Worm (Caenorhabditis elegans): ENCODE data around the gene acs-11.

The acs-11 gene

DNA sequence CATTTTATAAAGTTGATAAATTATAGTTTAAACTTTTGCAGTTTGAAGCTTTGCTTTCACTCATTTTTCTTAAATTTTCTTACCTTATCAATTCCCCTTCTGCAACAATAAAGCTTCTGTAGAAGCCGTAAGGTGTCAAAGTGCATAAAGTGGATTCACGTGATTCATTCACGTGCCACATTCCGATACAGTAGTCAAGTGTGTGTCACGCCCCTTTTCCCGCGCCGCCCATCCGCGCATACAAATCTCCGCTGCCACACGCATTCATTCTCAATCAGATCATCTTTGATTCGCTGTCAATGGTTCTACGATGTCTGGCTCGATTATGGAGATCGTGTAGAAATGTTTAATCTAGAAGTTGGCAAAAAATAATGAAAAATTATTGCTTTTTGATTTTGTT lies 5.1 kb downstream of the acs-11 start:
- TF ChIP-seq sma-3 (GFP tag; optimal IDR thresholded peaks at IDR 0.05), result peak; percentile 12
- no peak for TF ChIP-seq nhr-23 (tag; optimal IDR thresholded peaks at IDR 0.05)
- TF ChIP-seq ceh-82 (tag; optimal IDR thresholded peaks at IDR 0.05), result no peak
- TF ChIP-seq nhr-6 (tag; optimal IDR thresholded peaks at IDR 0.05), result no peak
- no peak for TF ChIP-seq ama-1 (optimal IDR thresholded peaks at IDR 0.05)
- no peak for TF ChIP-seq nhr-129 (tag; optimal IDR thresholded peaks at IDR 0.05)
- TF ChIP-seq mab-5 (tag; optimal IDR thresholded peaks at IDR 0.05), result no peak
- no peak for TF ChIP-seq unc-62 (GFP tag; optimal IDR thresholded peaks at IDR 0.05)
- TF ChIP-seq lin-39 (tag; optimal IDR thresholded peaks at IDR 0.05), result no peak
- no peak for TF ChIP-seq R02D3.7 (tag; optimal IDR thresholded peaks at IDR 0.05)
- TF ChIP-seq Y55F3AM.14 (GFP tag; optimal IDR thresholded peaks at IDR 0.05), result no peak
- TF ChIP-seq unc-55 (GFP tag; optimal IDR thresholded peaks at IDR 0.05), result no peak
- no peak for TF ChIP-seq lin-13 (GFP tag; optimal IDR thresholded peaks at IDR 0.05)
- TF ChIP-seq nhr-21 (tag; optimal IDR thresholded peaks at IDR 0.05), result peak; percentile 33
- no peak for TF ChIP-seq mbf-1 (tag; optimal IDR thresholded peaks at IDR 0.05)
- TF ChIP-seq mdl-1 (tag; optimal IDR thresholded peaks at IDR 0.05), result no peak
- peak in 1 of 2 experiments; percentile 4 for TF ChIP-seq lsy-2 (tag; optimal IDR thresholded peaks at IDR 0.05)
- TF ChIP-seq nhr-10 (tag; optimal IDR thresholded peaks at IDR 0.05), result no peak
- TF ChIP-seq elt-3 (tag; optimal IDR thresholded peaks at IDR 0.05), result no peak
- no peak for TF ChIP-seq fos-1 (tag; optimal IDR thresholded peaks at IDR 0.05)
- TF ChIP-seq peb-1 (tag; optimal IDR thresholded peaks at IDR 0.05), result no peak
- TF ChIP-seq aly-2 (tag; optimal IDR thresholded peaks at IDR 0.05), result no peak
- TF ChIP-seq dmd-4 (tag; optimal IDR thresholded peaks at IDR 0.05), result no peak
- peak; percentile 18 for TF ChIP-seq nhr-25 (tag; optimal IDR thresholded peaks at IDR 0.05)
- peak; percentile 40 for TF ChIP-seq sma-9 (GFP tag; optimal IDR thresholded peaks at IDR 0.05)
- TF ChIP-seq sma-9 (tag; optimal IDR thresholded peaks at IDR 0.05), result no peak
- no peak for TF ChIP-seq lin-11 (tag; optimal IDR thresholded peaks at IDR 0.05)
- TF ChIP-seq skn-1 (tag; optimal IDR thresholded peaks at IDR 0.05), result no peak
- TF ChIP-seq F13H6.1 (tag; optimal IDR thresholded peaks at IDR 0.05), result no peak
- TF ChIP-seq C34F6.9 (tag; optimal IDR thresholded peaks at IDR 0.05), result no peak

DNA sequence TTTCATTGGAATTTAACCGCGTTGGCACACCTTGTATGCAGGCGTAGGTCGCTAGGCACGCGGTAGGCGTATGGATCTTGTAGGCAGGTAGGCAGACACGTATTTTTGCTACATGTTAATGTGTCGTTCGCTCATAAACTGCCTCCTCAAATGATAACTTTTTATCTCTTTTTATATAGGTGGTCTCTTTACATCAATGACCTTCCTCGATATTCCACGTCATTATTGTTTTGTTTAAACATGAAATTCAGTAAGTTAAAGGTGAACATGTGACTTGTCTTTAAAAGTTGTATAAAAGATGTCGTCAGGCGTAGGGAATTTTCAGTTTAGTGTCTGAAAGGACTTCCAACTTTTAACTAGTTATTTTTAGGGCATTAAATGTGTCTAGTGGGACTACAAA lies 5.8 kb downstream of the acs-11 start:
- no peak for TF ChIP-seq mab-5 (tag; optimal IDR thresholded peaks at IDR 0.05)
- peak; percentile 28 for TF ChIP-seq gmeb-1 (tag; optimal IDR thresholded peaks at IDR 0.05)
- TF ChIP-seq sma-9 (GFP tag; optimal IDR thresholded peaks at IDR 0.05), result peak; percentile 31
- TF ChIP-seq sma-9 (tag; optimal IDR thresholded peaks at IDR 0.05), result no peak
- peak; percentile 69 for TF ChIP-seq crh-2 (tag; optimal IDR thresholded peaks at IDR 0.05)
- peak; percentile 28 for TF ChIP-seq nhr-25 (tag; optimal IDR thresholded peaks at IDR 0.05)
- no peak for TF ChIP-seq F13H6.1 (tag; optimal IDR thresholded peaks at IDR 0.05)

DNA sequence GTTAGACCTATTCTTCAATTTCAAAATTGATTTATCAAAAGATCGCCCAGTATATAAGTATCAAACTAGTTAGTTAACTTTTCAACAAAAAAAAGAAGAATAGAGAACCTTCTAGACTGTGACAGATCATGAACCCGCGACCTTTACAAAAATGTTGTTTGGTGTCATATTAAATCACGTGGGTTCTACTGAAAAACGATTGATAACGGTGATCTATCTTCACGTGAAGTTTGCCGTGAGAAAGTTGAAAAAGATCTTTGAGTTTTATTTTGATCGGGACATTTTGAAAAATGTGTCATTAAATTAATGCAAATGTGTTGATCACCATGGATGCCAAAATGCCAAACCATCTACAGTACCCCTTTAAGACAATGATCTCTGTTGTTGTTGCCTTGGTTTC lies 6.4 kb downstream of the acs-11 start:
- TF ChIP-seq nhr-21 (tag; optimal IDR thresholded peaks at IDR 0.05) (peak; percentile 54), sma-9 (GFP tag; optimal IDR thresholded peaks at IDR 0.05) (peak; percentile 44), sma-9 (tag; optimal IDR thresholded peaks at IDR 0.05) (no peak), nhr-11 (tag; optimal IDR thresholded peaks at IDR 0.05) (no peak), blmp-1 (tag; optimal IDR thresholded peaks at IDR 0.05; ENCODE audit: insufficient read depth) (peak; percentile 21), peb-1 (tag; optimal IDR thresholded peaks at IDR 0.05) (no peak), ZK546.5 (tag; optimal IDR thresholded peaks at IDR 0.05) (no peak), dmd-4 (tag; optimal IDR thresholded peaks at IDR 0.05) (no peak), F13H6.1 (tag; optimal IDR thresholded peaks at IDR 0.05) (no peak), alr-1 (tag; optimal IDR thresholded peaks at IDR 0.05) (no peak), lsy-2 (tag; optimal IDR thresholded peaks at IDR 0.05) (no peak), unc-39 (tag; optimal IDR thresholded peaks at IDR 0.05) (no peak), sem-4 (tag; optimal IDR thresholded peaks at IDR 0.05) (no peak), nhr-25 (tag; optimal IDR thresholded peaks at IDR 0.05) (peak; percentile 55), nhr-10 (tag; optimal IDR thresholded peaks at IDR 0.05) (no peak), sma-3 (GFP tag; optimal IDR thresholded peaks at IDR 0.05) (peak; percentile 43), egl-27 (tag; optimal IDR thresholded peaks at IDR 0.05) (no peak), mbf-1 (tag; optimal IDR thresholded peaks at IDR 0.05) (no peak), skn-1 (tag; optimal IDR thresholded peaks at IDR 0.05) (no peak), mdl-1 (tag; optimal IDR thresholded peaks at IDR 0.05) (no peak), C34F6.9 (tag; optimal IDR thresholded peaks at IDR 0.05) (no peak), crh-2 (tag; optimal IDR thresholded peaks at IDR 0.05) (no peak), R02D3.7 (tag; optimal IDR thresholded peaks at IDR 0.05) (no peak), nhr-129 (tag; optimal IDR thresholded peaks at IDR 0.05) (no peak)
